Fruit fly (Drosophila melanogaster) S2 (cell line): ENCODE data around the gene Lcp65Ag2.

Experiments
- CG8478 ChIP-seq: fragments of >200 bp; optimal IDR thresholded peaks from 2 replicates; lab custom pipeline; 2018
- CTCF ChIP-seq, 2 experiments: fragments of >200 bp; optimal IDR thresholded peaks; 2 replicates each; lab custom pipeline; 2018

- TF ChIP-seq CTCF (optimal IDR thresholded peaks at IDR 0.05; lab: Kevin White, UChicago) (no peak), CG8478 (no peak)
Measured at dm6 chr3L:6152531-6152930, 19.1 kb upstream of the Lcp65Ag2 start, which contains the start of gene Acp65Aa.
